Worm (Caenorhabditis elegans): ENCODE results near the gene idpc-7.

Gene idpc-7

DNA sequence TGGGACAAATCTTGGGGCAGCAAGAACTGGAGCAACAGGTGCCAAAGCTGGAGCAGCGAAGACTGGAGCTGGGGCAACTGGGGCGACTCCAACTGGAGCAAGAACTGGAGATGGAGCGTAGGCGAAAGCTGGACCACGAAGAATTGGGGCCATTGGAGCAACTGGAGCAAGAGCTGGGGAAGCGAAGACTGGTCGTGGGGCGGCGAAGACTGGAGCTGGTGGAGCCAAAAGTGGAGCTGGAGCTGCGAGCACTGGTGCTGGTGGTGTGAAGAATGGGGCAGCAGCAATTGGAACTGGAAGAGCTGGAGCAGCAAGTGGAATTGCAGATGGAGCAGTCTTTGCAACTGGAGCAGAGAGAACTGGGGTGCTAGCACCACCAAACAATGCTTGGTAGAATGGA, 3.5 kb upstream of the idpc-7 start:
- peak; percentile 92 for TF ChIP-seq set-16 (GFP tag; IDR thresholded peaks at IDR 0.05)
- 0 out of 2 replicates have a peak, but pooled peaks have one; percentile 48 for TF ChIP-seq egl-43 (GFP tag; IDR thresholded peaks at IDR 0.05)

DNA sequence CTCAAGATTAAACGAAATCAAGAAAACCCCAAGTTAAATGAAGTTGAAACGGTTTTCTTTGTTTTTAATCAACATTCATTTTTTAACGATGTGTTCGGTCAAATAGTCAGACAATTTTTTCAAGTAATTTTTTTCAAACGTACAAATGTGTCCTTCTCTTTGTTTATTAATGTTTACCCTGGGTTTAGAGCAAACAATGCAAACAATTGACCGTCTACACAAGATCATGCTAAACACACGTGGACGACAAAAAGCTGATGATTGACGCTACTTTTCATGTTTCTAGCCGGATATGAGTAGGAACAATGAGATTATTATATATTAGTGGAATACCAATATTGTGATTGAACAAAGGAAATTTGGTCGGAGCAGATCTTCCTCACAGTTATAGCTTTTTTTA, 2.6 kb upstream of the idpc-7 start:
- TF ChIP-seq unc-62 (GFP tag; optimal IDR thresholded peaks at IDR 0.05 in 1 of 2) (peak in 1 of 2 experiments; percentile 95), unc-62 (tag; optimal IDR thresholded peaks at IDR 0.05) (no peak), mxl-3 (GFP tag; optimal IDR thresholded peaks at IDR 0.05) (no peak)

DNA sequence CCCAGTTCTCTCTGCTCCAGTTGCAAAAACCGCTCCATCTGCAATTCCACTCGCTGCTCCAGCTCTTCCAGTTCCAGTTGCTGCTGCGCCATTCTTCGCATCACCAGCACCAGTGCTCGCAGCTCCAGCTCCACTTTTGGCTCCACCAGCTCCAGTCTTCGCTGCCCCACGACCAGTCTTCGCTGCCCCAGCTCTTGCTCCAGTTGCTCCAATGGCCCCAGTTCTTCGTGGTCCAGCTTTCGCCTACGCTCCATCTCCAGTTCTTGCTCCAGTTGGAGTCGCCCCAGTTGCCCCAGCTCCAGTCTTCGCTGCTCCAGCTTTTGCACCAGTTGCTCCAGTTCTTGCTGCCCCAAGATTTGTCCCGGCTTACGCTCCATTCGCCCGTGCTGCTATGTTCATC, 1.6 kb upstream of the idpc-7 start:
- TF ChIP-seq php-3 (GFP tag; IDR thresholded peaks at IDR 0.05) (0 out of 2 replicates have a peak, but pooled peaks have one; percentile 19), ztf-11 (tag; optimal IDR thresholded peaks at IDR 0.05) (no peak), saeg-2 (GFP tag; IDR thresholded peaks at IDR 0.05) (0 out of 2 replicates have a peak, but pooled peaks have one; percentile 39), set-16 (GFP tag; IDR thresholded peaks at IDR 0.05) (peak; percentile 95), egl-43 (GFP tag; IDR thresholded peaks at IDR 0.05) (peak; percentile 52; the same call in 1 of the 2 replicates), madf-5 (GFP tag; IDR thresholded peaks at IDR 0.05) (0 out of 4 replicates have a peak, but pooled peaks of 1 of the 2 experiments have one; percentile 32)

DNA sequence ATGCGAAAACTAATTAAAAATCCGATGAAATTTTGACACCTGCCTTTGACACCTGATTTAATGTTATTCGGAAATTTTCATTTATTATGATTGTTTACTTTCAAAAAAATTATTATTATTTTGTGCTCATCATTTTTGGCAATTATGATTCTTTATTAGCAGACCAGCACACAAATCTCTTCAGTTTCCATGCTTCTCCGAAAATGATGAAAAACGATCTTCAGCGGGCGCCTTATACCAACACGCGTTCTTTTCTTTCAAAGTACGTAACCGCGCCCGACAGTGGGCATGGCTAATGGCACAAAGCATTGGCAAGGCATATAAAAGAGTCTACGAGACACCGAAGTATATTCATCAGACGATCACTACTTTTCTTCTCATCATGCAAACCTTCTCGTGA, 1.0 kb upstream of the idpc-7 start, which contains the start of gene idpc-6:
idpc-6 (plus strand) TSS at position 301 of the 400 bp plus-strand sequence.
- TF ChIP-seq dpl-1 (GFP tag; optimal IDR thresholded peaks at IDR 0.05) (no peak), zfp-3 (GFP tag; conservative IDR thresholded peaks at IDR 0.05) (no peak), D1046.2 (GFP tag; IDR thresholded peaks at IDR 0.05) (no peak), ceh-32 (tag; optimal IDR thresholded peaks at IDR 0.05; ENCODE audit: poor library complexity) (no peak), mxl-2 (GFP tag; conservative IDR thresholded peaks at IDR 0.05) (no peak), ces-1 (GFP tag; optimal IDR thresholded peaks at IDR 0.05) (no peak), lsy-2 (tag; optimal IDR thresholded peaks at IDR 0.05) (no peak), lin-38 (GFP tag; IDR thresholded peaks at IDR 0.05) (no peak), lin-1 (GFP tag; IDR thresholded peaks at IDR 0.05) (no peak), attf-4 (tag; optimal IDR thresholded peaks at IDR 0.05) (no peak), dve-1 (tag; optimal IDR thresholded peaks at IDR 0.05; ENCODE audit: insufficient read depth) (no peak), nhr-11 (tag; optimal IDR thresholded peaks at IDR 0.05) (no peak), fkh-10 (GFP tag; optimal IDR thresholded peaks at IDR 0.05) (no peak), tag-97 (GFP tag; IDR thresholded peaks at IDR 0.05) (no peak)

- TF ChIP-seq ama-1 (optimal IDR thresholded peaks at IDR 0.05) (no peak), vab-7 (GFP tag; IDR thresholded peaks at IDR 0.05) (0 out of 2 replicates have a peak, but pooled peaks have one; percentile 17), nhr-11 (tag; optimal IDR thresholded peaks at IDR 0.05) (no peak), nhr-10 (tag; optimal IDR thresholded peaks at IDR 0.05) (no peak), set-16 (GFP tag; IDR thresholded peaks at IDR 0.05) (peak; percentile 96), egl-43 (GFP tag; IDR thresholded peaks at IDR 0.05) (peak; percentile 74)
These were observed 399 bp downstream of the idpc-7 start for ce11 chrV:9618420-9618819.

ce11 chrV:9616687-9617086, 2.1 kb downstream of the idpc-7 start:
- no peak for TF ChIP-seq duxl-1 (tag; optimal IDR thresholded peaks at IDR 0.05; ENCODE audit: poor library complexity)
- TF ChIP-seq ztf-7 (tag; optimal IDR thresholded peaks at IDR 0.05) = no peak
- no peak for TF ChIP-seq pha-4 (GFP tag; IDR thresholded peaks at IDR 0.05)
- no peak for TF ChIP-seq pha-4 (tag; optimal IDR thresholded peaks at IDR 0.05)
- no peak for TF ChIP-seq D1046.2 (GFP tag; IDR thresholded peaks at IDR 0.05)
- TF ChIP-seq egl-43 (GFP tag; IDR thresholded peaks at IDR 0.05) = no peak
- no peak for TF ChIP-seq lim-7 (GFP tag; IDR thresholded peaks at IDR 0.05)
- TF ChIP-seq ZK546.5 (tag; optimal IDR thresholded peaks at IDR 0.05) = no peak

Data from whole organism, L4 larva.